2 fruit fly cellular contexts compared by ENCODE assay signal in the genomic region with DNA sequence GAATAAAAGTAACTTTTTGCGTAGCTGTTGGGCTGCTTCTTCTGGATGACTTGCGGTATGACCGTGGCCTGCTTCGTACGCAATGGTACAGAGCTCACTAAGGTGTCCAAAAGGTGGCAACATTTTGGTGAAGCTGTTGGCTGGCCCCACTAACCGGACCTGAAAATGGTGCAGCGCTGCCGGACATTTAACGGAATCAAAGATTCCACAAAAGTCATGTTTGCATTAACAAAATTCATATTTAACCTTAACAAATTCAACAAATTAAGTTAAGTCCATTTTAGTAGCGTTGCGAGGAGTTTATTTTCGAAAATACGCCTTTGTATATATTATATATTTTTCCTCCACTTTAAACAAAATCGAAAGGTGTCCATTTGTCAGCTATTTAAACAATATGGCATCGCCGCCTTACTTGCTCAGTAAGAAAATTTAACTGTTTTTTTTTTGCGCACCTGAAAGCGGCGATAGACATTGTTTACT.
TF ChIP-seq lines count a peak whose summit lies in the region.

Gene kra, minus strand, starts transcription at position 93 of the 480 bp plus-strand sequence.
Gene SecS, plus strand, starts transcription at position 390 of the 480 bp plus-strand sequence.

TF ChIP-seq in whole organism, embryonic, 481 proteins besides CTCF, POLR2A, EP300 and RAD21 (continued from another document and continues in another):
- TF ChIP-seq CG18619 (GFP tag; optimal IDR thresholded peaks at IDR 0.05; lab: Kevin White, UChicago) (peak; percentile 51), bab2 (GFP tag; optimal IDR thresholded peaks at IDR 0.05; lab: Kevin White, UChicago) (peak; percentile 54), Bteb2 (GFP tag; optimal IDR thresholded peaks at IDR 0.05; lab: Kevin White, UChicago) (peak; percentile 29), gt (GFP tag; IDR thresholded peaks at IDR 0.05; lab: Robert Waterston, UW) (no peak), Ssrp (tag; optimal IDR thresholded peaks at IDR 0.05; lab: Kevin White, UChicago) (peak; percentile 22), scrt (GFP tag; optimal IDR thresholded peaks at IDR 0.05; lab: Kevin White, UChicago) (peak; percentile 46), Bgb (GFP tag; IDR thresholded peaks at IDR 0.05; lab: Robert Waterston, UW; ENCODE audit: partially characterized antibody) (no peak), CG18764 (GFP tag; optimal IDR thresholded peaks at IDR 0.05; lab: Kevin White, UChicago) (peak; percentile 27), CG12071 (GFP tag; optimal IDR thresholded peaks at IDR 0.05; lab: Kevin White, UChicago) (peak; percentile 27), CG6765 (GFP tag; optimal IDR thresholded peaks at IDR 0.05; lab: Kevin White, UChicago) (peak; percentile 41), pum (GFP tag; optimal IDR thresholded peaks at IDR 0.05; lab: Kevin White, UChicago) (peak; percentile 52), HmgD (GFP tag; optimal IDR thresholded peaks at IDR 0.05; lab: Kevin White, UChicago) (no peak), CG6272 (GFP tag; IDR thresholded peaks at IDR 0.05; lab: Robert Waterston, UW) (no peak), lmd (GFP tag; IDR thresholded peaks at IDR 0.05; lab: Robert Waterston, UW) (no peak), CG3847 (GFP tag; IDR thresholded peaks at IDR 0.05; lab: Robert Waterston, UW) (no peak), gce (GFP tag; IDR thresholded peaks at IDR 0.05; lab: Robert Waterston, UW) (no peak), Meics (GFP tag; optimal IDR thresholded peaks at IDR 0.05; lab: Kevin White, UChicago) (peak; percentile 53), MTF-1 (GFP tag; optimal IDR thresholded peaks at IDR 0.05; lab: Kevin White, UChicago; ENCODE audit: borderline replicate concordance) (peak; percentile 47), Nf-YA (GFP tag; IDR thresholded peaks at IDR 0.05; lab: Robert Waterston, UW) (no peak), CG2875 (GFP tag; optimal IDR thresholded peaks at IDR 0.05; lab: Kevin White, UChicago) (peak; percentile 35), gsb (GFP tag; IDR thresholded peaks at IDR 0.05; lab: Robert Waterston, UW) (no peak), lilli (GFP tag; optimal IDR thresholded peaks at IDR 0.05; lab: Kevin White, UChicago) (peak; percentile 73), dmrt11E (tag; optimal IDR thresholded peaks at IDR 0.05; lab: Kevin White, UChicago) (peak; percentile 56), ind (GFP tag; optimal IDR thresholded peaks at IDR 0.05; lab: Kevin White, UChicago) (peak; percentile 65), Hr51 (GFP tag; optimal IDR thresholded peaks at IDR 0.05; lab: Kevin White, UChicago) (peak; percentile 72 to 77), CG15601 (tag; optimal IDR thresholded peaks at IDR 0.05; lab: Kevin White, UChicago) (peak; percentile 50), pho (GFP tag; optimal IDR thresholded peaks at IDR 0.05; lab: Kevin White, UChicago) (peak; percentile 47), CG15011 (GFP tag; optimal IDR thresholded peaks at IDR 0.05; lab: Kevin White, UChicago) (peak; percentile 37), chn (GFP tag; optimal IDR thresholded peaks at IDR 0.05; lab: Kevin White, UChicago) (peak; percentile 67), fru (optimal IDR thresholded peaks at IDR 0.05; lab: Kevin White, UChicago) (no peak), lbe (GFP tag; optimal IDR thresholded peaks at IDR 0.05; lab: Kevin White, UChicago) (peak; percentile 47), zen (tag; optimal IDR thresholded peaks at IDR 0.05; lab: Kevin White, UChicago) (peak; percentile 12), MESR4 (GFP tag; optimal IDR thresholded peaks at IDR 0.05; lab: Kevin White, UChicago) (peak; percentile 45), CG7786 (GFP tag; optimal IDR thresholded peaks at IDR 0.05; lab: Kevin White, UChicago) (peak; percentile 42), hkb (optimal IDR thresholded peaks at IDR 0.05; lab: Kevin White, UChicago) (peak; percentile 84), hkb (GFP tag; IDR thresholded peaks at IDR 0.05; lab: Robert Waterston, UW) (no peak), dpn (GFP tag; optimal IDR thresholded peaks at IDR 0.05; lab: Kevin White, UChicago) (peak; percentile 67 to 68), schlank (tag; optimal IDR thresholded peaks at IDR 0.05; lab: Kevin White, UChicago) (peak; percentile 30), CG18476 (GFP tag; optimal IDR thresholded peaks at IDR 0.05; lab: Kevin White, UChicago) (peak; percentile 52), CG7987 (GFP tag; optimal IDR thresholded peaks at IDR 0.05; lab: Kevin White, UChicago) (peak; percentile 57), ato (GFP tag; IDR thresholded peaks at IDR 0.05; lab: Robert Waterston, UW; ENCODE audit: partially characterized antibody) (no peak), jumu (GFP tag; optimal IDR thresholded peaks at IDR 0.05; lab: Kevin White, UChicago) (peak; percentile 48), ssp (GFP tag; IDR thresholded peaks at IDR 0.05; lab: Robert Waterston, UW) (no peak), unpg (GFP tag; optimal IDR thresholded peaks at IDR 0.05; lab: Kevin White, UChicago) (peak; percentile 62), exex (tag; optimal IDR thresholded peaks at IDR 0.05; lab: Kevin White, UChicago) (peak; percentile 6), CG31388 (GFP tag; optimal IDR thresholded peaks at IDR 0.05; lab: Kevin White, UChicago) (no peak), hth (optimal IDR thresholded peaks at IDR 0.05; lab: Kevin White, UChicago) (no peak), Nf-YC (tag; optimal IDR thresholded peaks at IDR 0.05; lab: Kevin White, UChicago) (peak; percentile 57), dysf (GFP tag; IDR thresholded peaks at IDR 0.05; lab: Robert Waterston, UW) (no peak), ewg (GFP tag; optimal IDR thresholded peaks at IDR 0.05; lab: Kevin White, UChicago) (peak; percentile 67), CG16815 (GFP tag; optimal IDR thresholded peaks at IDR 0.05; lab: Kevin White, UChicago) (peak; percentile 23), Doc2 (GFP tag; IDR thresholded peaks at IDR 0.05; lab: Robert Waterston, UW) (no peak), Camta (GFP tag; optimal IDR thresholded peaks at IDR 0.05; lab: Kevin White, UChicago) (peak; percentile 5), YL-1 (GFP tag; optimal IDR thresholded peaks at IDR 0.05; lab: Kevin White, UChicago) (peak; percentile 77), shn (GFP tag; optimal IDR thresholded peaks at IDR 0.05; lab: Kevin White, UChicago) (peak; percentile 49), CG17802 (tag; optimal IDR thresholded peaks at IDR 0.05; lab: Kevin White, UChicago) (no peak), slou (GFP tag; optimal IDR thresholded peaks at IDR 0.05; lab: Kevin White, UChicago) (peak; percentile 65), CG9437 (GFP tag; optimal IDR thresholded peaks at IDR 0.05; lab: Kevin White, UChicago) (peak; percentile 4), NFAT (GFP tag; IDR thresholded peaks at IDR 0.05; lab: Robert Waterston, UW) (no peak), GATAe (GFP tag; conservative IDR thresholded peaks at IDR 0.05; lab: Robert Waterston, UW) (no peak), fd102C (GFP tag; optimal IDR thresholded peaks at IDR 0.05; lab: Kevin White, UChicago) (no peak), Gug (GFP tag; IDR thresholded peaks at IDR 0.05; lab: Robert Waterston, UW) (peak; percentile 25; the same call in 1 of the 4 replicates), chif (GFP tag; optimal IDR thresholded peaks at IDR 0.05; lab: Kevin White, UChicago) (peak; percentile 41 to 53)

TF ChIP-seq in whole organism, prepupa, 60 proteins besides CTCF, POLR2A, EP300 and RAD21 (continued from another document):
- TF ChIP-seq CG4318 (GFP tag; optimal IDR thresholded peaks at IDR 0.05; lab: Kevin White, UChicago) (no peak), CG8119 (GFP tag; IDR thresholded peaks at IDR 0.05; lab: Robert Waterston, UW) (no peak), CG11762 (GFP tag; optimal IDR thresholded peaks at IDR 0.05; lab: Kevin White, UChicago; ENCODE audit: insufficient read depth) (peak; percentile 45), CG6163 (GFP tag; IDR thresholded peaks at IDR 0.05; lab: Robert Waterston, UW) (no peak), ss (GFP tag; optimal IDR thresholded peaks at IDR 0.05; lab: Kevin White, UChicago) (no peak), fkh (GFP tag; optimal IDR thresholded peaks at IDR 0.05; lab: Kevin White, UChicago) (peak; percentile 86), Lpt (GFP tag; optimal IDR thresholded peaks at IDR 0.05; lab: Kevin White, UChicago) (no peak), CG11294 (GFP tag; IDR thresholded peaks at IDR 0.05; lab: Robert Waterston, UW) (no peak), Blimp-1 (GFP tag; optimal IDR thresholded peaks at IDR 0.05; lab: Kevin White, UChicago) (peak; percentile 19), lz (GFP tag; optimal IDR thresholded peaks at IDR 0.05; lab: Kevin White, UChicago) (peak; percentile 69)
